Fruit fly (Drosophila melanogaster) whole organism, embryonic: ENCODE measurements around the gene CG17325.

Experiments
- Asciz ChIP-seq: fragments of 200-800 bp; sonication (Bioruptor generic); optimal IDR thresholded peaks from 2 replicates; lab custom pipeline; 2017; ENCODE audit warnings: missing biosample characterization, mild to moderate bottlenecking, missing genetic modification characterization, missing genetic modification reagents
- B-H1 ChIP-seq: fragments of 200-800 bp; sonication (Bioruptor generic); IDR thresholded peaks from 3 replicates; pipeline ENCODE4 v1.3.6; 2022; ENCODE audit warnings: missing biosample characterization, missing genetic modification characterization
- Bgb ChIP-seq: fragments of 200-800 bp; sonication (Bioruptor generic); IDR thresholded peaks from 2 replicates; pipeline ENCODE4 v1.3.6; 2022; ENCODE audit warnings: missing biosample characterization, missing genetic modification characterization; ENCODE audit not compliant: partially characterized antibody
- CG10321 ChIP-seq: fragments of 200-800 bp; sonication (Bioruptor generic); IDR thresholded peaks from 2 replicates; pipeline ENCODE4 v1.3.6; 2022; ENCODE audit warnings: missing biosample characterization, missing genetic modification characterization
- CG10366 ChIP-seq: fragments of 200-800 bp; sonication (Bioruptor generic); IDR thresholded peaks from 2 replicates; pipeline ENCODE4 v1.3.6; 2022; ENCODE audit warnings: missing biosample characterization, missing genetic modification characterization
- CG11247 ChIP-seq: fragments of 200-800 bp; sonication (Bioruptor generic); IDR thresholded peaks from 2 replicates; pipeline ENCODE4 v1.3.6; 2022; ENCODE audit warnings: missing biosample characterization, missing genetic modification characterization
- CG11456 ChIP-seq: fragments of 200-800 bp; sonication (Bioruptor generic); IDR thresholded peaks from 3 replicates; pipeline ENCODE4 v1.3.6; 2022; ENCODE audit warnings: missing biosample characterization, missing genetic modification characterization
- CG13424 ChIP-seq: fragments of 200-800 bp; sonication (Bioruptor generic); optimal IDR thresholded peaks from 2 replicates; lab custom pipeline; 2019; ENCODE audit warnings: missing biosample characterization, mild to moderate bottlenecking, missing genetic modification characterization, moderate library complexity
- CG15073 ChIP-seq: fragments of 200-800 bp; sonication (Bioruptor generic); optimal IDR thresholded peaks from 2 replicates; lab custom pipeline; 2016; ENCODE audit warnings: missing biosample characterization, missing genetic modification characterization
- CG17359 ChIP-seq: fragments of 200-800 bp; sonication (Bioruptor generic); optimal IDR thresholded peaks from 3 replicates; lab custom pipeline; 2018; ENCODE audit warnings: missing biosample characterization, mild to moderate bottlenecking, missing genetic modification characterization, moderate library complexity
- CG31224 ChIP-seq: fragments of 200-800 bp; sonication (Bioruptor generic); IDR thresholded peaks from 2 replicates; pipeline ENCODE4 v1.3.6; 2022; ENCODE audit warnings: missing biosample characterization, missing genetic modification characterization
- CG31365 ChIP-seq: fragments of 200-800 bp; sonication (Bioruptor generic); optimal IDR thresholded peaks from 2 replicates; lab custom pipeline; 2018; ENCODE audit warnings: missing biosample characterization, mild to moderate bottlenecking, missing genetic modification characterization
- CG3281 ChIP-seq: fragments of 200-800 bp; sonication (Bioruptor generic); optimal IDR thresholded peaks from 3 replicates; lab custom pipeline; 2017; ENCODE audit warnings: missing biosample characterization, mild to moderate bottlenecking, missing genetic modification characterization
- CG34224 ChIP-seq: fragments of 200-800 bp; sonication (Bioruptor generic); IDR thresholded peaks from 3 replicates; pipeline ENCODE4 v1.3.6; 2022; ENCODE audit warnings: missing biosample characterization, missing genetic modification characterization; ENCODE audit not compliant: partially characterized antibody
- CG3838 ChIP-seq: fragments of 200-800 bp; sonication (Bioruptor generic); optimal IDR thresholded peaks from 3 replicates; lab custom pipeline; 2016; ENCODE audit warnings: missing biosample characterization, missing genetic modification characterization
- CG4404 ChIP-seq: fragments of 200-800 bp; sonication (Bioruptor generic); IDR thresholded peaks from 2 replicates; pipeline ENCODE4 v1.3.6; 2022; ENCODE audit warnings: missing biosample characterization, missing genetic modification characterization
- CG4820 ChIP-seq: fragments of 200-800 bp; sonication (Bioruptor generic); optimal IDR thresholded peaks from 3 replicates; lab custom pipeline; 2016; ENCODE audit warnings: missing biosample characterization, missing genetic modification characterization
- CG7963 ChIP-seq: fragments of 200-800 bp; sonication (Bioruptor generic); IDR thresholded peaks from 3 replicates; pipeline ENCODE4 v1.3.6; 2022; ENCODE audit warnings: missing biosample characterization, missing genetic modification characterization; ENCODE audit not compliant: partially characterized antibody
- CG8944 ChIP-seq: fragments of 200-800 bp; sonication (Bioruptor generic); optimal IDR thresholded peaks from 3 replicates; lab custom pipeline; 2016; ENCODE audit warnings: missing biosample characterization, missing genetic modification characterization
- CG9932 ChIP-seq: fragments of 200-800 bp; sonication (Bioruptor generic); IDR thresholded peaks from 2 replicates; pipeline ENCODE4 v1.3.6; 2022; ENCODE audit warnings: missing biosample characterization, missing genetic modification characterization
- CHES-1-like ChIP-seq: fragments of 200-800 bp; sonication (Bioruptor generic); optimal IDR thresholded peaks from 2 replicates; lab custom pipeline; 2016; ENCODE audit warnings: missing biosample characterization, missing genetic modification characterization
- D19B ChIP-seq: fragments of 200-800 bp; sonication (Bioruptor generic); optimal IDR thresholded peaks from 2 replicates; lab custom pipeline; 2017; ENCODE audit warnings: missing biosample characterization, mild to moderate bottlenecking, missing genetic modification characterization
- Dip2 ChIP-seq: fragments of 200-800 bp; sonication (Bioruptor generic); IDR thresholded peaks from 2 replicates; pipeline ENCODE4 v1.3.6; 2022; ENCODE audit warnings: missing biosample characterization, missing genetic modification characterization
- E2f1 ChIP-seq: fragments of 200-800 bp; sonication (Bioruptor generic); IDR thresholded peaks from 2 replicates; pipeline ENCODE4 v1.3.6; 2022; ENCODE audit warnings: missing biosample characterization, missing genetic modification characterization
- Kr ChIP-seq: fragments of 200-800 bp; sonication (Bioruptor generic); optimal IDR thresholded peaks from 2 replicates; lab custom pipeline; 2017; ENCODE audit warnings: missing biosample characterization, mild to moderate bottlenecking, missing genetic modification characterization
- Nf-YC ChIP-seq: fragments of 200-800 bp; optimal IDR thresholded peaks from 3 replicates; lab custom pipeline; 2019; ENCODE audit warnings: missing biosample characterization, mild to moderate bottlenecking, missing genetic modification characterization, moderate library complexity
- Scr ChIP-seq: fragments of 200-800 bp; sonication (Bioruptor generic); IDR thresholded peaks from 2 replicates; pipeline ENCODE4 v1.3.6; 2022; ENCODE audit warnings: missing biosample characterization, missing genetic modification characterization; ENCODE audit not compliant: partially characterized antibody
- Sin3A ChIP-seq: fragments of >200 bp; optimal IDR thresholded peaks from 2 replicates; lab custom pipeline; 2018
- Ssrp ChIP-seq: fragments of 200-800 bp; sonication (Bioruptor generic); optimal IDR thresholded peaks from 2 replicates; lab custom pipeline; 2018; ENCODE audit warnings: missing biosample characterization, mild to moderate bottlenecking, missing genetic modification characterization, moderate library complexity
- Tbp ChIP-seq: fragments of >200 bp; optimal IDR thresholded peaks from 2 replicates; lab custom pipeline; 2018; ENCODE audit warnings: missing biosample characterization, missing genetic modification characterization
- Xrp1 ChIP-seq: fragments of 200-800 bp; sonication (Bioruptor generic); IDR thresholded peaks from 2 replicates; pipeline ENCODE4 v1.3.6; 2022; ENCODE audit warnings: missing biosample characterization, missing genetic modification characterization
- ab ChIP-seq: fragments of 200-800 bp; sonication (Bioruptor generic); optimal IDR thresholded peaks from 2 replicates; lab custom pipeline; 2016; ENCODE audit warnings: missing biosample characterization, missing genetic modification characterization
- aop ChIP-seq: fragments of 200-800 bp; sonication (Bioruptor generic); IDR thresholded peaks from 2 replicates; pipeline ENCODE4 v1.3.6; 2022; ENCODE audit warnings: missing biosample characterization, missing genetic modification characterization
- ara ChIP-seq: fragments of 200-800 bp; sonication (Bioruptor generic); IDR thresholded peaks from 2 replicates; pipeline ENCODE4 v1.3.6; 2022; ENCODE audit warnings: missing biosample characterization, missing genetic modification characterization
- corto ChIP-seq: fragments of 200-800 bp; sonication (Bioruptor generic); optimal IDR thresholded peaks from 2 replicates; lab custom pipeline; 2016; ENCODE audit warnings: missing biosample characterization, mild to moderate bottlenecking, missing genetic modification characterization, moderate library complexity
- dimm ChIP-seq: fragments of 200-800 bp; sonication (Bioruptor generic); IDR thresholded peaks from 2 replicates; pipeline ENCODE4 v1.3.6; 2022; ENCODE audit warnings: missing biosample characterization, missing genetic modification characterization
- esg ChIP-seq: fragments of 200-800 bp; sonication (Bioruptor generic); conservative IDR thresholded peaks from 2 replicates; pipeline ENCODE4 v1.3.6; 2022; ENCODE audit warnings: missing biosample characterization, missing genetic modification characterization
- ewg ChIP-seq: fragments of 200-800 bp; sonication (Bioruptor generic); optimal IDR thresholded peaks from 3 replicates; lab custom pipeline; 2017; ENCODE audit warnings: mild to moderate bottlenecking, missing biosample characterization, missing genetic modification reagents, missing genetic modification characterization
- gt ChIP-seq: fragments of 200-800 bp; sonication (Bioruptor generic); IDR thresholded peaks from 2 replicates; pipeline ENCODE4 v1.3.6; 2022; ENCODE audit warnings: missing biosample characterization, missing genetic modification characterization
- her ChIP-seq: fragments of 200-800 bp; sonication (Bioruptor generic); optimal IDR thresholded peaks from 2 replicates; lab custom pipeline; 2016; ENCODE audit warnings: missing biosample characterization, missing genetic modification characterization
- jing ChIP-seq: fragments of 200-800 bp; sonication (Bioruptor generic); optimal IDR thresholded peaks from 2 replicates; lab custom pipeline; 2018; ENCODE audit warnings: missing biosample characterization, mild to moderate bottlenecking, missing genetic modification characterization
- kah ChIP-seq: fragments of 200-800 bp; sonication (Bioruptor generic); optimal IDR thresholded peaks from 2 replicates; lab custom pipeline; 2018; ENCODE audit warnings: missing biosample characterization, mild to moderate bottlenecking, missing genetic modification characterization
- lmd ChIP-seq: fragments of 200-800 bp; sonication (Bioruptor generic); IDR thresholded peaks from 2 replicates; pipeline ENCODE4 v1.3.6; 2022; ENCODE audit warnings: missing biosample characterization, missing genetic modification characterization
- nau ChIP-seq: fragments of 200-800 bp; sonication (Bioruptor generic); optimal IDR thresholded peaks from 3 replicates; lab custom pipeline; 2017; ENCODE audit warnings: missing biosample characterization, mild to moderate bottlenecking, missing genetic modification characterization, missing genetic modification reagents
- pfk ChIP-seq: fragments of 200-800 bp; sonication (Bioruptor generic); optimal IDR thresholded peaks from 2 replicates; lab custom pipeline; 2018; ENCODE audit warnings: missing biosample characterization, mild to moderate bottlenecking, missing genetic modification characterization, moderate library complexity
- psq ChIP-seq: fragments of 200-800 bp; sonication (Bioruptor generic); optimal IDR thresholded peaks from 2 replicates; lab custom pipeline; 2017; ENCODE audit warnings: missing biosample characterization, missing genetic modification characterization
- sens-2 ChIP-seq: fragments of 200-800 bp; sonication (Bioruptor generic); IDR thresholded peaks from 2 replicates; pipeline ENCODE4 v1.3.6; 2022; ENCODE audit warnings: missing biosample characterization, missing genetic modification characterization
- seq ChIP-seq: fragments of 200-800 bp; sonication (Bioruptor generic); IDR thresholded peaks from 2 replicates; pipeline ENCODE4 v1.3.6; 2022; ENCODE audit warnings: missing biosample characterization, missing genetic modification characterization
- sqz ChIP-seq: fragments of 200-800 bp; sonication (Bioruptor generic); optimal IDR thresholded peaks from 3 replicates; lab custom pipeline; 2018; ENCODE audit warnings: missing biosample characterization, mild to moderate bottlenecking, missing genetic modification characterization
- sug ChIP-seq: fragments of 200-800 bp; optimal IDR thresholded peaks from 2 replicates; lab custom pipeline; 2019; ENCODE audit warnings: missing biosample characterization, mild to moderate bottlenecking, missing genetic modification characterization, moderate library complexity
- tio ChIP-seq: fragments of 200-800 bp; sonication (Bioruptor generic); optimal IDR thresholded peaks from 2 replicates; lab custom pipeline; 2017; ENCODE audit warnings: missing biosample characterization, missing genetic modification characterization, inconsistent platforms
- vnd ChIP-seq: fragments of 200-800 bp; sonication (Bioruptor generic); IDR thresholded peaks from 3 replicates; pipeline ENCODE4 v1.3.6; 2022; ENCODE audit warnings: missing biosample characterization, missing genetic modification characterization; ENCODE audit not compliant: partially characterized antibody
- yki ChIP-seq: fragments of >200 bp; optimal IDR thresholded peaks from 3 replicates; lab custom pipeline; 2018

Gene CG17325

DNA sequence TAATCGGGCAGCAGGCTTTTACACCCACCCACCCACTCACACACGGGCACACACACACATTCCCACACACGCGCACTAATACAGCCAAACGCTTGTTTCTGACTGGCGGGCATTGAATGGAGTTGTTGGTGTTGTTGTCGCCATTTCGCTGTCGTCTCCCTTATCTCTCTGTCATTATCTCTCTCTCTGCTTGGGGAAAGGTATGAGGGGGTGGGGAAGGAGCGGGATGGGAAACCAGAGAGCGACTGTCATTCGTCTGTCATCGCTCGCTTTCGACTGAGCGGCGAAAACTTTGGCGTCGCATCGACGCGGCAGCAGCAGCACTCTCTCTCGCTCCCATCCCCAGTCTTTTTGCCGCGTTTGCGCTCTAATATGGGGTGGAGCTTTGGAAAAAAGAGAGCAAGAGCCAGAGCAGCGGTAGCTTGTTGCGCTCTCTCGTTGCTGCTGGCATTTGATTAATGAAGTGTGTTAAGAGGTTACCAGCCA, 16.5 kb upstream of the CG17325 start (continued):
- no peak for TF ChIP-seq CG10321 (GFP tag; lab: Robert Waterston, UW)
- TF ChIP-seq ewg (GFP tag; lab: Kevin White, UChicago): peak; percentile 79
- no peak for TF ChIP-seq esg (GFP tag; lab: Robert Waterston, UW)
- no peak for TF ChIP-seq E2f1 (GFP tag; lab: Robert Waterston, UW)
- no peak for TF ChIP-seq sens-2 (GFP tag; lab: Robert Waterston, UW)
- TF ChIP-seq CG31365 (tag; lab: Kevin White, UChicago): no peak
- TF ChIP-seq ab: no peak
- no peak for TF ChIP-seq CG3838
- no peak for TF ChIP-seq pfk (GFP tag; lab: Kevin White, UChicago)
- TF ChIP-seq psq: no peak
- TF ChIP-seq CG3281 (GFP tag; lab: Kevin White, UChicago): no peak
- no peak for TF ChIP-seq gt (GFP tag; lab: Robert Waterston, UW)
- TF ChIP-seq kah (GFP tag; lab: Kevin White, UChicago): no peak
- TF ChIP-seq Kr: no peak
- TF ChIP-seq CG4404 (GFP tag; lab: Robert Waterston, UW): no peak
- TF ChIP-seq Dip2 (GFP tag; lab: Robert Waterston, UW): no peak
- TF ChIP-seq Tbp (GFP tag; lab: Kevin White, UChicago): no peak
- no peak for TF ChIP-seq CG15073 (GFP tag; lab: Kevin White, UChicago)
- TF ChIP-seq Scr: no peak
- TF ChIP-seq CG10366 (GFP tag; lab: Robert Waterston, UW): no peak
- peak; percentile 61; the same call in 1 of the 2 replicates for TF ChIP-seq seq (GFP tag; lab: Robert Waterston, UW)
- TF ChIP-seq her (GFP tag; lab: Kevin White, UChicago): no peak
- no peak for TF ChIP-seq sqz (GFP tag; lab: Kevin White, UChicago)
- TF ChIP-seq Xrp1 (GFP tag; lab: Robert Waterston, UW): no peak
- TF ChIP-seq yki (lab: Kevin White, UChicago): peak; percentile 2
- TF ChIP-seq CG11247 (GFP tag; lab: Robert Waterston, UW): no peak
- TF ChIP-seq B-H1 (GFP tag; lab: Robert Waterston, UW): no peak
- no peak for TF ChIP-seq CG11456 (GFP tag; lab: Robert Waterston, UW)
- no peak for TF ChIP-seq CHES-1-like (GFP tag; lab: Kevin White, UChicago)
- no peak for TF ChIP-seq corto
- no peak for TF ChIP-seq tio (GFP tag; lab: Kevin White, UChicago)
- peak; percentile 35 for TF ChIP-seq sug (tag; lab: Kevin White, UChicago)
- TF ChIP-seq Nf-YC (tag; lab: Kevin White, UChicago): peak; percentile 99
- no peak for TF ChIP-seq aop (GFP tag; lab: Robert Waterston, UW)
- no peak for TF ChIP-seq ara (GFP tag; lab: Robert Waterston, UW)
- no peak for TF ChIP-seq CG8944 (GFP tag; lab: Kevin White, UChicago)
- no peak for TF ChIP-seq CG17359 (tag; lab: Kevin White, UChicago)
- no peak for TF ChIP-seq nau
- no peak for TF ChIP-seq dimm (GFP tag; lab: Robert Waterston, UW)
- no peak for TF ChIP-seq jing (GFP tag; lab: Kevin White, UChicago)
- no peak for TF ChIP-seq Ssrp (tag; lab: Kevin White, UChicago)
- TF ChIP-seq CG7963 (GFP tag; lab: Robert Waterston, UW): no peak
- no peak for TF ChIP-seq CG31224 (GFP tag; lab: Robert Waterston, UW)
- TF ChIP-seq CG4820 (GFP tag; lab: Kevin White, UChicago): no peak
- peak; percentile 40; the same call in 2 of the 3 replicates for TF ChIP-seq CG34224 (GFP tag; lab: Robert Waterston, UW)
- no peak for TF ChIP-seq lmd (GFP tag; lab: Robert Waterston, UW)
- no peak for TF ChIP-seq CG9932
- TF ChIP-seq Bgb (GFP tag; lab: Robert Waterston, UW): no peak
- no peak for TF ChIP-seq Asciz (GFP tag; lab: Kevin White, UChicago)
- TF ChIP-seq vnd: no peak
- TF ChIP-seq Sin3A (lab: Kevin White, UChicago): no peak
- TF ChIP-seq CG13424 (tag; lab: Kevin White, UChicago): no peak
- TF ChIP-seq D19B (GFP tag; lab: Kevin White, UChicago): no peak
